Worm (Caenorhabditis elegans) whole organism, young adult: Measurements from ENCODE around the gene F25D1.8.

ENCODE experiments used
- B0019.2 ChIP-seq: fragments of 200-800 bp; sonication (Bioruptor generic); conservative IDR thresholded peaks from 2 replicates; pipeline ENCODE4 v1.3.6; 2022; ENCODE audit warnings: missing genetic modification reagents, missing genetic modification characterization, missing compliant biosample characterization
- B0261.1 ChIP-seq: sonication (generic microtip); optimal IDR thresholded peaks from 2 replicates; lab custom pipeline; 2016; ENCODE audit warnings: mild to moderate bottlenecking, missing genetic modification characterization, moderate library complexity, missing compliant biosample characterization
- C17E4.6 ChIP-seq: fragments of 200-800 bp; sonication (Bioruptor generic); IDR thresholded peaks from 2 replicates; pipeline ENCODE4 v1.3.6; 2022; ENCODE audit warnings: missing genetic modification reagents, missing genetic modification characterization, missing compliant biosample characterization
- D2030.7 ChIP-seq: fragments of 200-800 bp; sonication (Bioruptor generic); IDR thresholded peaks from 2 replicates; pipeline ENCODE4 v1.3.6; 2022; ENCODE audit warnings: missing genetic modification reagents, missing genetic modification characterization, missing compliant biosample characterization
- F22D6.2 ChIP-seq: sonication (generic microtip); optimal IDR thresholded peaks from 2 replicates; lab custom pipeline; 2016; ENCODE audit warnings: mild to moderate bottlenecking, missing genetic modification characterization, missing compliant biosample characterization
- F23B12.7 ChIP-seq: sonication (generic microtip); optimal IDR thresholded peaks from 2 replicates; lab custom pipeline; 2017; ENCODE audit warnings: missing genetic modification characterization, mild to moderate bottlenecking, missing compliant biosample characterization, antibody characterized with exemption, moderate library complexity; ENCODE audit not compliant: insufficient read depth
- F55B11.4 ChIP-seq: sonication (generic microtip); optimal IDR thresholded peaks from 2 replicates; lab custom pipeline; 2016; ENCODE audit warnings: missing compliant biosample characterization, missing genetic modification characterization, borderline replicate concordance; ENCODE audit not compliant: insufficient read depth
- F57C9.4 ChIP-seq: sonication (generic microtip); optimal IDR thresholded peaks from 2 replicates; lab custom pipeline; 2017; ENCODE audit warnings: mild to moderate bottlenecking, missing genetic modification characterization, missing compliant biosample characterization
- T07F8.4 ChIP-seq: sonication (generic microtip); optimal IDR thresholded peaks from 2 replicates; lab custom pipeline; 2016; ENCODE audit warnings: mild to moderate bottlenecking, missing genetic modification characterization, moderate library complexity, missing compliant biosample characterization
- aptf-2 ChIP-seq: fragments of 200-800 bp; sonication (Bioruptor generic); conservative IDR thresholded peaks from 2 replicates; pipeline ENCODE4 v1.3.6; 2022; ENCODE audit warnings: missing genetic modification reagents, missing genetic modification characterization, missing compliant biosample characterization
- athp-1 ChIP-seq: sonication (generic microtip); optimal IDR thresholded peaks from 2 replicates; lab custom pipeline; 2017; ENCODE audit warnings: mild to moderate bottlenecking, missing genetic modification characterization, missing compliant biosample characterization
- attf-3 ChIP-seq: fragments of 200-800 bp; sonication (Bioruptor generic); conservative IDR thresholded peaks from 2 replicates; pipeline ENCODE4 v1.3.6; 2022; ENCODE audit warnings: missing genetic modification reagents, missing genetic modification characterization, missing compliant biosample characterization
- attf-5 ChIP-seq: fragments of 200-800 bp; sonication (Bioruptor generic); optimal IDR thresholded peaks from 2 replicates; lab custom pipeline; 2018; ENCODE audit warnings: mild to moderate bottlenecking, missing genetic modification characterization, missing compliant biosample characterization
- attf-6 ChIP-seq: fragments of 200-800 bp; sonication (Bioruptor generic); IDR thresholded peaks from 2 replicates; pipeline ENCODE4 v1.3.6; 2022; ENCODE audit warnings: missing genetic modification reagents, missing genetic modification characterization, missing compliant biosample characterization
- bed-1 ChIP-seq: fragments of 200-800 bp; sonication (Bioruptor generic); IDR thresholded peaks from 2 replicates; pipeline ENCODE4 v1.3.6; 2022; ENCODE audit warnings: missing genetic modification reagents, missing genetic modification characterization, missing compliant biosample characterization
- bed-2 ChIP-seq: fragments of 200-800 bp; sonication (Bioruptor generic); IDR thresholded peaks from 2 replicates; pipeline ENCODE4 v1.3.6; 2022; ENCODE audit warnings: missing genetic modification reagents, missing genetic modification characterization, missing compliant biosample characterization
- cebp-1 ChIP-seq, 2 experiments: fragments of 200-800 bp in 1 of 2; sonication (Bioruptor generic) in 1 of 2; sonication (generic microtip) in 1 of 2; IDR thresholded peaks in 1 of 2; optimal IDR thresholded peaks in 1 of 2; 2 replicates each; pipeline versions ENCODE4 v1.3.6 to Lab custom; 2017 to 2022; ENCODE audit warnings: missing compliant biosample characterization in 2 of 2, missing genetic modification characterization in 2 of 2, mild to moderate bottlenecking in 1 of 2, missing genetic modification reagents in 1 of 2, moderate library complexity in 1 of 2
- dpl-1 ChIP-seq: fragments of 150-350 bp; optimal IDR thresholded peaks from 2 replicates; lab custom pipeline; 2014; ENCODE audit warnings: missing biosample characterization, missing genetic modification reagents, missing genetic modification characterization
- egl-44 ChIP-seq: fragments of 200-800 bp; sonication (Bioruptor generic); IDR thresholded peaks from 2 replicates; pipeline ENCODE4 v1.3.6; 2022; ENCODE audit warnings: missing genetic modification reagents, missing genetic modification characterization, missing compliant biosample characterization
- ekl-4 ChIP-seq: fragments of 200-800 bp; sonication (Bioruptor generic); IDR thresholded peaks from 2 replicates; pipeline ENCODE4 v1.3.6; 2022; ENCODE audit warnings: missing genetic modification reagents, missing genetic modification characterization, missing compliant biosample characterization
- ets-4 ChIP-seq: fragments of 200-800 bp; sonication (Bioruptor generic); optimal IDR thresholded peaks from 2 replicates; lab custom pipeline; 2018; ENCODE audit warnings: mild to moderate bottlenecking, missing genetic modification characterization, missing compliant biosample characterization
- gei-17 ChIP-seq: fragments of 200-800 bp; sonication (Bioruptor generic); optimal IDR thresholded peaks from 2 replicates; lab custom pipeline; 2018; ENCODE audit warnings: mild to moderate bottlenecking, missing genetic modification characterization, missing compliant biosample characterization
- him-1 ChIP-seq: sonication (generic microtip); optimal IDR thresholded peaks from 2 replicates; lab custom pipeline; 2016; ENCODE audit warnings: missing genotype, missing genetic modification reagents, missing genetic modification characterization, missing compliant biosample characterization
- hlh-12 ChIP-seq: sonication (generic microtip); optimal IDR thresholded peaks from 2 replicates; lab custom pipeline; 2016; ENCODE audit warnings: missing genetic modification characterization, missing compliant biosample characterization
- hmg-1.2 ChIP-seq: fragments of 200-800 bp; sonication (Bioruptor generic); IDR thresholded peaks from 2 replicates; pipeline ENCODE4 v1.3.6; 2022; ENCODE audit warnings: missing genetic modification reagents, missing genetic modification characterization, missing compliant biosample characterization
- let-607 ChIP-seq, 2 experiments: fragments of 200-800 bp in 1 of 2; sonication (Bioruptor generic) in 1 of 2; sonication (generic microtip) in 1 of 2; optimal IDR thresholded peaks; 2 replicates each; lab custom pipeline; 2016 to 2018; ENCODE audit warnings: mild to moderate bottlenecking in 2 of 2, missing compliant biosample characterization in 2 of 2, missing genetic modification characterization in 2 of 2, moderate library complexity in 2 of 2, missing genotype in 1 of 2
- lin-26 ChIP-seq: fragments of 200-800 bp; sonication (Bioruptor generic); IDR thresholded peaks from 2 replicates; pipeline ENCODE4 v1.3.6; 2022; ENCODE audit warnings: missing genetic modification reagents, missing genetic modification characterization, missing compliant biosample characterization
- lin-40 ChIP-seq: sonication (generic microtip); optimal IDR thresholded peaks from 2 replicates; lab custom pipeline; 2016; ENCODE audit warnings: missing genetic modification characterization, mild to moderate bottlenecking, missing compliant biosample characterization, missing genotype, missing genetic modification reagents
- madf-8 ChIP-seq: fragments of 200-800 bp; sonication (Bioruptor generic); conservative IDR thresholded peaks from 2 replicates; pipeline ENCODE4 v1.3.6; 2022; ENCODE audit warnings: missing genetic modification reagents, missing genetic modification characterization, missing compliant biosample characterization
- mcd-1 ChIP-seq: fragments of 200-800 bp; sonication (Bioruptor generic); IDR thresholded peaks from 2 replicates; pipeline ENCODE4 v1.3.6; 2022; ENCODE audit warnings: missing genetic modification reagents, missing genetic modification characterization, missing compliant biosample characterization
- mel-28 ChIP-seq: sonication (generic microtip); optimal IDR thresholded peaks from 2 replicates; lab custom pipeline; 2016; ENCODE audit warnings: borderline replicate concordance, mild to moderate bottlenecking, missing genetic modification characterization, missing compliant biosample characterization
- mxl-1 ChIP-seq: sonication (generic microtip); optimal IDR thresholded peaks from 2 replicates; lab custom pipeline; 2016; ENCODE audit warnings: missing genetic modification characterization, missing compliant biosample characterization
- nfya-2 ChIP-seq: fragments of 200-800 bp; sonication (Bioruptor generic); IDR thresholded peaks from 2 replicates; pipeline ENCODE4 v1.3.6; 2022; ENCODE audit warnings: missing genetic modification reagents, missing genetic modification characterization, missing compliant biosample characterization
- nhr-80 ChIP-seq: sonication (generic microtip); optimal IDR thresholded peaks from 2 replicates; lab custom pipeline; 2016; ENCODE audit warnings: missing genetic modification characterization, missing compliant biosample characterization
- rpc-1 ChIP-seq, 2 experiments: fragments of 150-350 bp in 1 of 2; sonication (generic microtip) in 1 of 2; optimal IDR thresholded peaks; 2 replicates each; lab custom pipeline; 2014 to 2018; ENCODE audit warnings: missing biosample characterization in 1 of 2, missing genetic modification characterization in 1 of 2, missing genetic modification reagents in 1 of 2, missing genotype in 1 of 2
- sea-2 ChIP-seq: fragments of 200-800 bp; sonication (Bioruptor generic); IDR thresholded peaks from 2 replicates; pipeline ENCODE4 v1.3.6; 2022; ENCODE audit warnings: missing genetic modification characterization, missing compliant biosample characterization
- snpc-1.1 ChIP-seq: sonication (generic microtip); optimal IDR thresholded peaks from 2 replicates; lab custom pipeline; 2017; ENCODE audit warnings: missing genetic modification characterization, mild to moderate bottlenecking, missing compliant biosample characterization, antibody characterized with exemption, moderate library complexity, missing genotype, missing genetic modification reagents; ENCODE audit not compliant: insufficient read depth
- somi-1 ChIP-seq: fragments of 200-800 bp; sonication (Bioruptor generic); optimal IDR thresholded peaks from 2 replicates; lab custom pipeline; 2018; ENCODE audit warnings: mild to moderate bottlenecking, missing genetic modification characterization, missing compliant biosample characterization
- zim-3 ChIP-seq: sonication (generic microtip); optimal IDR thresholded peaks from 2 replicates; lab custom pipeline; 2017; ENCODE audit warnings: mild to moderate bottlenecking, missing genetic modification characterization, moderate library complexity, missing compliant biosample characterization
- ztf-22 ChIP-seq: fragments of 200-800 bp; sonication (Bioruptor generic); optimal IDR thresholded peaks from 2 replicates; lab custom pipeline; 2018; ENCODE audit warnings: mild to moderate bottlenecking, missing genetic modification characterization, moderate library complexity, missing compliant biosample characterization
- ztf-25 ChIP-seq: fragments of 200-800 bp; sonication (Bioruptor generic); IDR thresholded peaks from 2 replicates; pipeline ENCODE4 v1.3.6; 2022; ENCODE audit warnings: missing genetic modification reagents, missing genetic modification characterization, missing compliant biosample characterization
- ztf-26 ChIP-seq: sonication (generic microtip); optimal IDR thresholded peaks from 2 replicates; lab custom pipeline; 2017; ENCODE audit warnings: missing genetic modification characterization, missing compliant biosample characterization
- ztf-28 ChIP-seq: fragments of 200-800 bp; sonication (Bioruptor generic); IDR thresholded peaks from 2 replicates; pipeline ENCODE4 v1.3.6; 2022; ENCODE audit warnings: missing genetic modification reagents, missing genetic modification characterization, missing compliant biosample characterization

F25D1.8 gene

ce11 chrV:10508855-10509254 is 30.4 kb upstream of the F25D1.8 start, which contains the start of gene C35A5.6:
Gene C35A5.6, plus strand, starts transcription at chrV:10509137.
- TF ChIP-seq lin-26 (GFP tag; lab: Robert Waterston, UW) (no peak), egl-44 (GFP tag; lab: Robert Waterston, UW) (no peak), mel-28 (no peak), B0019.2 (GFP tag; lab: Robert Waterston, UW) (no peak), bed-1 (GFP tag; lab: Robert Waterston, UW) (no peak), nfya-2 (GFP tag; lab: Robert Waterston, UW) (no peak), ets-4 (GFP tag; lab: Kevin White, UChicago) (no peak), ztf-22 (GFP tag; lab: Kevin White, UChicago) (no peak), C17E4.6 (no peak)

ce11 chrV:10514271-10514670 is 24.9 kb upstream of the F25D1.8 start, which contains the start of gene dmsr-8:
Gene dmsr-8, minus strand, starts transcription at chrV:10514371.
- TF ChIP-seq madf-8 (GFP tag; lab: Robert Waterston, UW) (no peak), somi-1 (no peak), lin-26 (GFP tag; lab: Robert Waterston, UW) (no peak), F57C9.4 (tag; lab: Kevin White, UChicago) (no peak), ztf-26 (tag; lab: Kevin White, UChicago) (no peak), mxl-1 (tag; lab: Kevin White, UChicago) (no peak), ztf-28 (GFP tag; lab: Robert Waterston, UW) (no peak), D2030.7 (GFP tag; lab: Robert Waterston, UW) (no peak), F22D6.2 (tag; lab: Kevin White, UChicago) (no peak)

ce11 chrV:10516702-10517101 is 22.5 kb upstream of the F25D1.8 start:
- TF ChIP-seq rpc-1 (optimal IDR thresholded peaks at IDR 0.05; lab: Kevin White, UChicago), result no peak
- no peak for TF ChIP-seq rpc-1 (tag; optimal IDR thresholded peaks at IDR 0.05; lab: Kevin White, UChicago)
- TF ChIP-seq cebp-1 (GFP tag; IDR thresholded peaks at IDR 0.05; lab: Robert Waterston, UW), result no peak
- no peak for TF ChIP-seq cebp-1 (tag; optimal IDR thresholded peaks at IDR 0.05; lab: Kevin White, UChicago)
- TF ChIP-seq zim-3, result no peak
- no peak for TF ChIP-seq athp-1 (tag; lab: Kevin White, UChicago)
- no peak for TF ChIP-seq hlh-12 (tag; lab: Kevin White, UChicago)
- no peak for TF ChIP-seq T07F8.4 (tag; lab: Kevin White, UChicago)
- TF ChIP-seq attf-6 (GFP tag; lab: Robert Waterston, UW), result no peak
- no peak for TF ChIP-seq mxl-1 (tag; lab: Kevin White, UChicago)

ce11 chrV:10525902-10526301 is 13.3 kb upstream of the F25D1.8 start, which contains the start of the genes C35A5.8 and hda-11:
Gene C35A5.8, minus strand, starts transcription at chrV:10525908.
Gene hda-11, plus strand, starts transcription at chrV:10526184.
- TF ChIP-seq B0261.1 (tag; lab: Kevin White, UChicago), result no peak
- peak; percentile 57 for TF ChIP-seq lin-40 (tag; lab: Kevin White, UChicago)
- no peak for TF ChIP-seq T07F8.4 (tag; lab: Kevin White, UChicago)
- no peak for TF ChIP-seq mel-28
- no peak for TF ChIP-seq attf-5
- TF ChIP-seq hmg-1.2, result peak; percentile 67; the same call in 1 of the 2 replicates
- no peak for TF ChIP-seq sea-2 (GFP tag; lab: Robert Waterston, UW)
- no peak for TF ChIP-seq ekl-4 (GFP tag; lab: Robert Waterston, UW)
- TF ChIP-seq F23B12.7 (tag; lab: Kevin White, UChicago), result no peak
- peak; percentile 63 for TF ChIP-seq mcd-1 (GFP tag; lab: Robert Waterston, UW)
- peak; percentile 54; the same call in 1 of the 2 replicates for TF ChIP-seq bed-2 (GFP tag; lab: Robert Waterston, UW)
- 0 out of 2 replicates have a peak, but pooled peaks have one; percentile 11 for TF ChIP-seq aptf-2 (GFP tag; lab: Robert Waterston, UW)
- TF ChIP-seq ztf-25, result no peak
- TF ChIP-seq nhr-80 (tag; lab: Kevin White, UChicago), result peak; percentile 36
- peak in 1 of 2 experiments; percentile 49 for TF ChIP-seq let-607 (tag; optimal IDR thresholded peaks at IDR 0.05; lab: Kevin White, UChicago)
- TF ChIP-seq him-1 (tag; lab: Kevin White, UChicago), result peak; percentile 39
- no peak for TF ChIP-seq F55B11.4 (tag; lab: Kevin White, UChicago)
- TF ChIP-seq attf-3, result no peak
- no peak for TF ChIP-seq gei-17 (GFP tag; lab: Kevin White, UChicago)
- no peak for TF ChIP-seq dpl-1 (GFP tag; lab: Kevin White, UChicago)
- TF ChIP-seq snpc-1.1 (tag; lab: Kevin White, UChicago), result no peak
